Worm (Caenorhabditis elegans) whole organism, late embryonic: ENCODE measurements around the gene F41C3.2.

Experiments
- F13H6.1 ChIP-seq: sonication (generic microtip); optimal IDR thresholded peaks from 2 replicates; lab custom pipeline; 2016; ENCODE audit warnings: missing genetic modification characterization, missing compliant biosample characterization
- ama-1 ChIP-seq: fragments of 150-350 bp; optimal IDR thresholded peaks from 2 replicates; lab custom pipeline; 2014
- ceh-18 ChIP-seq: sonication (generic microtip); optimal IDR thresholded peaks from 2 replicates; lab custom pipeline; 2016; ENCODE audit warnings: missing genetic modification characterization, missing compliant biosample characterization
- elt-2 ChIP-seq: sonication (generic microtip); optimal IDR thresholded peaks from 2 replicates; lab custom pipeline; 2016; ENCODE audit warnings: missing genetic modification reagents, missing genetic modification characterization, missing compliant biosample characterization
- pag-3 ChIP-seq: sonication (generic microtip); optimal IDR thresholded peaks from 2 replicates; lab custom pipeline; 2016; ENCODE audit warnings: missing compliant biosample characterization, missing genetic modification characterization, borderline replicate concordance

- no peak for TF ChIP-seq ama-1 (lab: Kevin White, UChicago)
- no peak for TF ChIP-seq ceh-18 (tag; lab: Kevin White, UChicago)
- no peak for TF ChIP-seq F13H6.1 (tag; lab: Kevin White, UChicago)
- no peak for TF ChIP-seq elt-2
- TF ChIP-seq pag-3 (tag; lab: Kevin White, UChicago), result no peak
Observed at ce11 chrII:4773891-4774432, 24.2 kb downstream of the F41C3.2 start, which contains the start of the genes F26G1.9 and F26G1.10.
